Worm (Caenorhabditis elegans): ENCODE measurements around the gene R04D3.2.

The R04D3.2 gene

DNA sequence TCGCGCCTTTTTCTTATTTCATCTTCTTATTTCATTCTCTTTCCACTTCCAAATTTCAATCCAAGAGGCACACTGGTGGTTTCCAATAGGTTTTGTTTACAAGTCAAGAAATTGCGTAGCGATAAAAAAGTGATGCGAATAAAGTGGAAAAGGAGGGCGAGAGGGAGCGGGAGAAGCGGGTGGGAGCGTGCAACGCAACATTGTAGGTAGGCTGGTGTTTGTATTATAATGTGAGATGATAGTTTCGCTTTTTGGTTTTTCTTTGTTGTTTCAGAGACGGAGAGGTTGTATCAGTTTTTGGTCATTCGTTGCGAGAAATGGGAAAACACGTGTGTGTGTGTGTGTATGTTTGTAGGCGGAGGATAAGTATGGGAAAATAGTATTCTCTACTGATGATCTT is 36.3 kb downstream of the R04D3.2 start (continued):
- TF ChIP-seq pha-4 (GFP tag; IDR thresholded peaks at IDR 0.05) (no peak), pha-4 (tag; optimal IDR thresholded peaks at IDR 0.05) (peak; percentile 68), dmd-8 (GFP tag; IDR thresholded peaks at IDR 0.05) (no peak), nhr-42 (GFP tag; IDR thresholded peaks at IDR 0.05) (0 out of 2 replicates have a peak, but pooled peaks have one; percentile 15), mxl-3 (GFP tag; optimal IDR thresholded peaks at IDR 0.05) (peak; percentile 78), attf-4 (tag; optimal IDR thresholded peaks at IDR 0.05) (no peak), nhr-25 (tag; optimal IDR thresholded peaks at IDR 0.05; ENCODE audit: borderline replicate concordance, insufficient read depth) (peak; percentile 53), hlh-11 (tag; optimal IDR thresholded peaks at IDR 0.05) (peak; percentile 83), ceh-32 (tag; optimal IDR thresholded peaks at IDR 0.05; ENCODE audit: poor library complexity) (no peak), lin-1 (GFP tag; IDR thresholded peaks at IDR 0.05) (no peak), madf-9 (GFP tag; conservative IDR thresholded peaks at IDR 0.05) (no peak), Y5F2A.4 (GFP tag; optimal IDR thresholded peaks at IDR 0.05) (no peak), egl-27 (tag; optimal IDR thresholded peaks at IDR 0.05) (no peak), saeg-2 (GFP tag; IDR thresholded peaks at IDR 0.05) (no peak), tra-1 (GFP tag; IDR thresholded peaks at IDR 0.05) (peak; percentile 65; the same call in 1 of the 2 replicates), dmd-6 (GFP tag; IDR thresholded peaks at IDR 0.05) (peak; percentile 83), lin-39 (tag; optimal IDR thresholded peaks at IDR 0.05) (no peak), Y105C5A.15 (GFP tag; IDR thresholded peaks at IDR 0.05) (no peak), dve-1 (tag; optimal IDR thresholded peaks at IDR 0.05; ENCODE audit: insufficient read depth) (peak; percentile 92), arid-1 (GFP tag; conservative IDR thresholded peaks at IDR 0.05) (0 out of 2 replicates have a peak, but pooled peaks have one; percentile 29), snpc-1.2 (GFP tag; IDR thresholded peaks at IDR 0.05) (no peak), lsy-2 (tag; optimal IDR thresholded peaks at IDR 0.05) (peak in 1 of 2 experiments; percentile 48), lin-29 (GFP tag; IDR thresholded peaks at IDR 0.05) (no peak), D1046.2 (GFP tag; IDR thresholded peaks at IDR 0.05) (no peak), nhr-41 (GFP tag; IDR thresholded peaks at IDR 0.05) (no peak), snpc-4 (tag; optimal IDR thresholded peaks at IDR 0.05) (no peak), ceh-62 (tag; optimal IDR thresholded peaks at IDR 0.05) (no peak), ama-1 (optimal IDR thresholded peaks at IDR 0.05) (no peak), F10B5.3 (tag; optimal IDR thresholded peaks at IDR 0.05) (no peak), ces-1 (GFP tag; optimal IDR thresholded peaks at IDR 0.05) (no peak), daf-12 (tag; optimal IDR thresholded peaks at IDR 0.05) (no peak), mdl-1 (tag; optimal IDR thresholded peaks at IDR 0.05) (peak; percentile 38 to 90), lin-38 (GFP tag; IDR thresholded peaks at IDR 0.05) (no peak), ztf-11 (tag; optimal IDR thresholded peaks at IDR 0.05) (no peak), set-16 (GFP tag; IDR thresholded peaks at IDR 0.05) (no peak), lin-15B (tag; optimal IDR thresholded peaks at IDR 0.05) (no peak), ctbp-1 (GFP tag; IDR thresholded peaks at IDR 0.05) (no peak), lir-3 (tag; optimal IDR thresholded peaks at IDR 0.05) (no peak), mep-1 (tag; optimal IDR thresholded peaks at IDR 0.05) (peak; percentile 78), daf-16 (GFP tag; optimal IDR thresholded peaks at IDR 0.05) (peak in 1 of 2 experiments; percentile 68), daf-16 (tag; optimal IDR thresholded peaks at IDR 0.05) (peak; percentile 95), nhr-10 (tag; optimal IDR thresholded peaks at IDR 0.05) (peak; percentile 86), spr-1 (tag; optimal IDR thresholded peaks at IDR 0.05) (no peak), fkh-10 (GFP tag; optimal IDR thresholded peaks at IDR 0.05) (no peak), zag-1 (tag; optimal IDR thresholded peaks at IDR 0.05) (no peak), lim-7 (GFP tag; IDR thresholded peaks at IDR 0.05) (no peak), tag-97 (GFP tag; IDR thresholded peaks at IDR 0.05) (no peak), nhr-237 (tag; optimal IDR thresholded peaks at IDR 0.05) (no peak), zfp-2 (tag; optimal IDR thresholded peaks at IDR 0.05) (no peak), zip-2 (tag; optimal IDR thresholded peaks at IDR 0.05) (no peak), nhr-11 (tag; optimal IDR thresholded peaks at IDR 0.05) (no peak), nhr-77 (tag; optimal IDR thresholded peaks at IDR 0.05) (peak; percentile 78), aly-2 (tag; optimal IDR thresholded peaks at IDR 0.05) (no peak)
